In genomic region chr3L:19024800-19025199, dm6 we compare ENCODE assay signal across 1 fruit fly cellular context.
TF ChIP-seq lines count a peak whose summit lies in the region.

No protein-coding gene starts in this region.

TF ChIP-seq in whole organism, embryonic, 481 proteins besides CTCF, POLR2A, EP300 and RAD21 (continued from another document and continues in another):
- TF ChIP-seq B-H1 (GFP tag; IDR thresholded peaks at IDR 0.05; lab: Robert Waterston, UW) (peak; percentile 71), CG7839 (tag; optimal IDR thresholded peaks at IDR 0.05; lab: Kevin White, UChicago) (peak; percentile 81), run (tag; optimal IDR thresholded peaks at IDR 0.05; lab: Kevin White, UChicago) (no peak), dpn (GFP tag; optimal IDR thresholded peaks at IDR 0.05; lab: Kevin White, UChicago) (peak; percentile 65 to 70), jigr1 (GFP tag; IDR thresholded peaks at IDR 0.05; lab: Robert Waterston, UW) (no peak), CG10147 (GFP tag; optimal IDR thresholded peaks at IDR 0.05; lab: Kevin White, UChicago) (peak; percentile 49), Sry-β (GFP tag; optimal IDR thresholded peaks at IDR 0.05; lab: Kevin White, UChicago) (no peak), Dip3 (GFP tag; optimal IDR thresholded peaks at IDR 0.05; lab: Kevin White, UChicago) (peak; percentile 22), Bgb (GFP tag; IDR thresholded peaks at IDR 0.05; lab: Robert Waterston, UW; ENCODE audit: partially characterized antibody) (no peak), bowl (GFP tag; IDR thresholded peaks at IDR 0.05; lab: Robert Waterston, UW) (peak; percentile 47; the same call in 1 of the 2 replicates), dimm (GFP tag; IDR thresholded peaks at IDR 0.05; lab: Robert Waterston, UW) (0 out of 2 replicates have a peak, but pooled peaks have one; percentile 13), CG10274 (GFP tag; optimal IDR thresholded peaks at IDR 0.05; lab: Kevin White, UChicago) (peak; percentile 27), CG11723 (GFP tag; optimal IDR thresholded peaks at IDR 0.05; lab: Kevin White, UChicago) (peak; percentile 70), sd (tag; optimal IDR thresholded peaks at IDR 0.05; lab: Kevin White, UChicago) (peak; percentile 15), grau (tag; optimal IDR thresholded peaks at IDR 0.05; lab: Kevin White, UChicago) (peak; percentile 71), CG12236 (GFP tag; optimal IDR thresholded peaks at IDR 0.05; lab: Kevin White, UChicago) (peak; percentile 53), Atf-2 (GFP tag; optimal IDR thresholded peaks at IDR 0.05; lab: Kevin White, UChicago) (peak; percentile 74), CG9932 (GFP tag; IDR thresholded peaks at IDR 0.05; lab: Robert Waterston, UW) (0 out of 2 replicates have a peak, but pooled peaks have one; percentile 36), CG13894 (tag; optimal IDR thresholded peaks at IDR 0.05; lab: Kevin White, UChicago) (no peak), hb (GFP tag; IDR thresholded peaks at IDR 0.05; lab: Robert Waterston, UW; ENCODE audit: partially characterized antibody) (no peak), Awh (GFP tag; IDR thresholded peaks at IDR 0.05; lab: Robert Waterston, UW) (peak; percentile 77; the same call in 1 of the 2 replicates), Dek (tag; optimal IDR thresholded peaks at IDR 0.05; lab: Kevin White, UChicago) (peak; percentile 11), salm (tag; optimal IDR thresholded peaks at IDR 0.05; lab: Kevin White, UChicago) (no peak), Sox102F (GFP tag; optimal IDR thresholded peaks at IDR 0.05; lab: Kevin White, UChicago) (peak; percentile 85), tx (GFP tag; optimal IDR thresholded peaks at IDR 0.05; lab: Kevin White, UChicago) (peak; percentile 50), Asciz (GFP tag; optimal IDR thresholded peaks at IDR 0.05; lab: Kevin White, UChicago) (peak; percentile 80), Bteb2 (GFP tag; optimal IDR thresholded peaks at IDR 0.05; lab: Kevin White, UChicago) (peak; percentile 34), zen (tag; optimal IDR thresholded peaks at IDR 0.05; lab: Kevin White, UChicago) (peak; percentile 53), BtbVII (GFP tag; optimal IDR thresholded peaks at IDR 0.05; lab: Kevin White, UChicago) (peak; percentile 56), HHEX (GFP tag; optimal IDR thresholded peaks at IDR 0.05; lab: Kevin White, UChicago) (peak; percentile 75), zfh2 (GFP tag; optimal IDR thresholded peaks at IDR 0.05; lab: Kevin White, UChicago) (no peak), mld (GFP tag; IDR thresholded peaks at IDR 0.05; lab: Robert Waterston, UW; ENCODE audit: partially characterized antibody) (no peak), CG15269 (tag; optimal IDR thresholded peaks at IDR 0.05; lab: Kevin White, UChicago) (peak; percentile 75), CG10431 (GFP tag; optimal IDR thresholded peaks at IDR 0.05; lab: Kevin White, UChicago) (peak; percentile 72), CG12769 (tag; optimal IDR thresholded peaks at IDR 0.05; lab: Kevin White, UChicago) (peak; percentile 39), CG10209 (GFP tag; optimal IDR thresholded peaks at IDR 0.05; lab: Kevin White, UChicago) (peak; percentile 71), crc (GFP tag; optimal IDR thresholded peaks at IDR 0.05; lab: Kevin White, UChicago) (peak; percentile 18), vvl (GFP tag; IDR thresholded peaks at IDR 0.05; lab: Robert Waterston, UW) (peak; percentile 92), bcd (GFP tag; optimal IDR thresholded peaks at IDR 0.05; lab: Kevin White, UChicago) (peak; percentile 73), CrebB (tag; optimal IDR thresholded peaks at IDR 0.05; lab: Kevin White, UChicago) (peak; percentile 39), gsb (GFP tag; IDR thresholded peaks at IDR 0.05; lab: Robert Waterston, UW) (peak; percentile 45; the same call in 1 of the 2 replicates), CG17912 (GFP tag; optimal IDR thresholded peaks at IDR 0.05; lab: Kevin White, UChicago) (no peak), CG3065 (GFP tag; optimal IDR thresholded peaks at IDR 0.05; lab: Kevin White, UChicago) (peak; percentile 38), row (GFP tag; IDR thresholded peaks at IDR 0.05; lab: Robert Waterston, UW) (peak; percentile 85), CG12219 (GFP tag; optimal IDR thresholded peaks at IDR 0.05; lab: Kevin White, UChicago) (peak; percentile 77), Pdp1 (GFP tag; optimal IDR thresholded peaks at IDR 0.05; lab: Kevin White, UChicago) (peak; percentile 63 to 70), CG8765 (GFP tag; IDR thresholded peaks at IDR 0.05; lab: Robert Waterston, UW) (peak; percentile 81), Hmr (GFP tag; optimal IDR thresholded peaks at IDR 0.05; lab: Kevin White, UChicago) (peak; percentile 16), CG12942 (GFP tag; optimal IDR thresholded peaks at IDR 0.05; lab: Kevin White, UChicago) (peak; percentile 51), jing (GFP tag; optimal IDR thresholded peaks at IDR 0.05; lab: Kevin White, UChicago) (peak; percentile 64), sima (GFP tag; optimal IDR thresholded peaks at IDR 0.05; lab: Kevin White, UChicago) (no peak), Gsc (GFP tag; IDR thresholded peaks at IDR 0.05; lab: Robert Waterston, UW) (0 out of 2 replicates have a peak, but pooled peaks have one; percentile 29), hth (optimal IDR thresholded peaks at IDR 0.05; lab: Kevin White, UChicago) (no peak), Fer1 (GFP tag; optimal IDR thresholded peaks at IDR 0.05; lab: Kevin White, UChicago) (peak; percentile 65), exex (tag; optimal IDR thresholded peaks at IDR 0.05; lab: Kevin White, UChicago) (no peak), caup (GFP tag; optimal IDR thresholded peaks at IDR 0.05; lab: Kevin White, UChicago; ENCODE audit: severe bottlenecking) (peak; percentile 61), YL-1 (GFP tag; optimal IDR thresholded peaks at IDR 0.05; lab: Kevin White, UChicago) (no peak), cad (GFP tag; optimal IDR thresholded peaks at IDR 0.05; lab: Kevin White, UChicago) (no peak), CG2875 (GFP tag; optimal IDR thresholded peaks at IDR 0.05; lab: Kevin White, UChicago) (peak; percentile 69), vnd (GFP tag; IDR thresholded peaks at IDR 0.05; lab: Robert Waterston, UW; ENCODE audit: partially characterized antibody) (no peak), CG8281 (tag; optimal IDR thresholded peaks at IDR 0.05; lab: Kevin White, UChicago) (peak; percentile 51), ATbp (GFP tag; optimal IDR thresholded peaks at IDR 0.05; lab: Kevin White, UChicago) (peak; percentile 53), Opbp (GFP tag; IDR thresholded peaks at IDR 0.05; lab: Robert Waterston, UW; ENCODE audit: partially characterized antibody) (no peak), mirr (GFP tag; optimal IDR thresholded peaks at IDR 0.05; lab: Kevin White, UChicago) (no peak), Fer3 (tag; optimal IDR thresholded peaks at IDR 0.05; lab: Kevin White, UChicago) (peak; percentile 63), chn (GFP tag; optimal IDR thresholded peaks at IDR 0.05; lab: Kevin White, UChicago) (peak; percentile 86), HLH54F (GFP tag; optimal IDR thresholded peaks at IDR 0.05; lab: Kevin White, UChicago) (peak; percentile 50), seq (GFP tag; IDR thresholded peaks at IDR 0.05; lab: Robert Waterston, UW) (peak; percentile 74), cg (GFP tag; optimal IDR thresholded peaks at IDR 0.05; lab: Kevin White, UChicago) (no peak), sisA (GFP tag; IDR thresholded peaks at IDR 0.05; lab: Robert Waterston, UW) (peak; percentile 64), wek (GFP tag; optimal IDR thresholded peaks at IDR 0.05; lab: Kevin White, UChicago) (no peak), CG12155 (GFP tag; optimal IDR thresholded peaks at IDR 0.05; lab: Kevin White, UChicago) (peak; percentile 39), CG8388 (GFP tag; optimal IDR thresholded peaks at IDR 0.05; lab: Kevin White, UChicago) (peak; percentile 57), ham (GFP tag; IDR thresholded peaks at IDR 0.05; lab: Robert Waterston, UW) (no peak), CG11093 (GFP tag; IDR thresholded peaks at IDR 0.05; lab: Robert Waterston, UW) (peak; percentile 62; the same call in 2 of the 3 replicates), CG7786 (GFP tag; optimal IDR thresholded peaks at IDR 0.05; lab: Kevin White, UChicago) (peak; percentile 71), bbx (GFP tag; IDR thresholded peaks at IDR 0.05; lab: Robert Waterston, UW; ENCODE audit: partially characterized antibody) (no peak), D (optimal IDR thresholded peaks at IDR 0.05; lab: Kevin White, UChicago) (no peak), D (GFP tag; optimal IDR thresholded peaks at IDR 0.05; lab: Kevin White, UChicago) (peak; percentile 20), p53 (GFP tag; optimal IDR thresholded peaks at IDR 0.05; lab: Kevin White, UChicago) (no peak), CG16863 (GFP tag; optimal IDR thresholded peaks at IDR 0.05; lab: Kevin White, UChicago) (peak; percentile 83), CG32767 (GFP tag; IDR thresholded peaks at IDR 0.05; lab: Robert Waterston, UW) (peak; percentile 60), lmd (GFP tag; IDR thresholded peaks at IDR 0.05; lab: Robert Waterston, UW) (peak; percentile 65), pfk (GFP tag; optimal IDR thresholded peaks at IDR 0.05; lab: Kevin White, UChicago) (no peak), CG18476 (GFP tag; optimal IDR thresholded peaks at IDR 0.05; lab: Kevin White, UChicago) (peak; percentile 45), Blimp-1 (GFP tag; optimal IDR thresholded peaks at IDR 0.05; lab: Kevin White, UChicago) (peak; percentile 79), bsh (GFP tag; optimal IDR thresholded peaks at IDR 0.05; lab: Kevin White, UChicago) (peak in 1 of 2 experiments; percentile 91), peb (GFP tag; IDR thresholded peaks at IDR 0.05; lab: Robert Waterston, UW) (peak; percentile 62; the same call in 1 of the 2 replicates), ind (GFP tag; optimal IDR thresholded peaks at IDR 0.05; lab: Kevin White, UChicago) (peak; percentile 71), ewg (GFP tag; optimal IDR thresholded peaks at IDR 0.05; lab: Kevin White, UChicago) (peak; percentile 72), CG32772 (GFP tag; IDR thresholded peaks at IDR 0.05; lab: Robert Waterston, UW) (peak; percentile 85), HLHmδ (GFP tag; optimal IDR thresholded peaks at IDR 0.05; lab: Kevin White, UChicago) (no peak), Trl (optimal IDR thresholded peaks at IDR 0.05; lab: Kevin White, UChicago) (no peak), Trl (GFP tag; optimal IDR thresholded peaks at IDR 0.05; lab: Kevin White, UChicago) (peak; percentile 42), cwo (GFP tag; optimal IDR thresholded peaks at IDR 0.05; lab: Kevin White, UChicago) (peak; percentile 55), Dp (GFP tag; optimal IDR thresholded peaks at IDR 0.05; lab: Kevin White, UChicago) (no peak), fu2 (GFP tag; optimal IDR thresholded peaks at IDR 0.05; lab: Kevin White, UChicago) (peak; percentile 8), CG15073 (GFP tag; optimal IDR thresholded peaks at IDR 0.05; lab: Kevin White, UChicago) (no peak), CG6654 (GFP tag; optimal IDR thresholded peaks at IDR 0.05; lab: Kevin White, UChicago) (peak; percentile 55), CG14667 (GFP tag; IDR thresholded peaks at IDR 0.05; lab: Robert Waterston, UW) (peak; percentile 65; the same call in 1 of the 2 replicates), CG8359 (GFP tag; optimal IDR thresholded peaks at IDR 0.05; lab: Kevin White, UChicago; ENCODE audit: borderline replicate concordance) (peak; percentile 61), CG13287 (GFP tag; IDR thresholded peaks at IDR 0.05; lab: Robert Waterston, UW; ENCODE audit: partially characterized antibody) (no peak), phol (tag; optimal IDR thresholded peaks at IDR 0.05; lab: Kevin White, UChicago) (peak; percentile 82), CG10366 (GFP tag; IDR thresholded peaks at IDR 0.05; lab: Robert Waterston, UW) (peak; percentile 77), slou (GFP tag; optimal IDR thresholded peaks at IDR 0.05; lab: Kevin White, UChicago) (no peak), prd (optimal IDR thresholded peaks at IDR 0.05; lab: Kevin White, UChicago) (no peak), prd (GFP tag; IDR thresholded peaks at IDR 0.05; lab: Robert Waterston, UW) (peak; percentile 91), Sry-δ (GFP tag; optimal IDR thresholded peaks at IDR 0.05; lab: Kevin White, UChicago) (peak; percentile 51), CG14965 (GFP tag; optimal IDR thresholded peaks at IDR 0.05; lab: Kevin White, UChicago; ENCODE audit: borderline replicate concordance) (peak; percentile 66), CG18011 (GFP tag; optimal IDR thresholded peaks at IDR 0.05; lab: Kevin White, UChicago) (no peak), CG6791 (GFP tag; IDR thresholded peaks at IDR 0.05; lab: Robert Waterston, UW; ENCODE audit: partially characterized antibody) (no peak), org-1 (GFP tag; optimal IDR thresholded peaks at IDR 0.05; lab: Kevin White, UChicago) (peak; percentile 38), pum (GFP tag; optimal IDR thresholded peaks at IDR 0.05; lab: Kevin White, UChicago) (peak; percentile 60), NFAT (GFP tag; IDR thresholded peaks at IDR 0.05; lab: Robert Waterston, UW) (peak; percentile 13; the same call in 1 of the 2 replicates), Ada2b (GFP tag; IDR thresholded peaks at IDR 0.05; lab: Robert Waterston, UW) (no peak), nau (GFP tag; optimal IDR thresholded peaks at IDR 0.05; lab: Kevin White, UChicago) (peak; percentile 38), CG6689 (GFP tag; IDR thresholded peaks at IDR 0.05; lab: Robert Waterston, UW) (peak; percentile 83), odd (GFP tag; optimal IDR thresholded peaks at IDR 0.05; lab: Kevin White, UChicago) (peak; percentile 60), croc (GFP tag; conservative IDR thresholded peaks at IDR 0.05; lab: Robert Waterston, UW) (peak; percentile 79), Xrp1 (GFP tag; IDR thresholded peaks at IDR 0.05; lab: Robert Waterston, UW) (peak; percentile 95), CG30431 (GFP tag; optimal IDR thresholded peaks at IDR 0.05; lab: Kevin White, UChicago) (peak; percentile 64), Dfd (GFP tag; optimal IDR thresholded peaks at IDR 0.05; lab: Kevin White, UChicago) (no peak), trh (GFP tag; optimal IDR thresholded peaks at IDR 0.05; lab: Kevin White, UChicago) (peak; percentile 17), toy (GFP tag; IDR thresholded peaks at IDR 0.05; lab: Robert Waterston, UW) (no peak), Hey (tag; optimal IDR thresholded peaks at IDR 0.05; lab: Kevin White, UChicago) (no peak), D19B (GFP tag; optimal IDR thresholded peaks at IDR 0.05; lab: Kevin White, UChicago) (no peak), CG16779 (GFP tag; IDR thresholded peaks at IDR 0.05; lab: Robert Waterston, UW) (no peak), PHDP (tag; optimal IDR thresholded peaks at IDR 0.05; lab: Kevin White, UChicago) (peak; percentile 81), ac (GFP tag; optimal IDR thresholded peaks at IDR 0.05; lab: Kevin White, UChicago) (peak; percentile 63), Mrtf (GFP tag; IDR thresholded peaks at IDR 0.05; lab: Robert Waterston, UW) (peak; percentile 82), CG18619 (GFP tag; optimal IDR thresholded peaks at IDR 0.05; lab: Kevin White, UChicago) (peak; percentile 70)
